Worm (Caenorhabditis elegans) whole organism, L1 larva: Measurements from ENCODE around the gene F36D4.5.

ENCODE experiments used
- Y116A8C.19 ChIP-seq: sonication (generic microtip); optimal IDR thresholded peaks from 2 replicates; lab custom pipeline; 2016; ENCODE audit warnings: missing compliant biosample characterization, missing genetic modification characterization, borderline replicate concordance
- alr-1 ChIP-seq: fragments of 200-800 bp; sonication (Bioruptor generic); optimal IDR thresholded peaks from 2 replicates; lab custom pipeline; 2018; ENCODE audit warnings: borderline replicate concordance, mild to moderate bottlenecking, missing genetic modification characterization, missing compliant biosample characterization
- ceh-82 ChIP-seq, 3 experiments: fragments of 150-350 bp in 1 of 3; sonication (generic microtip) in 2 of 3; optimal IDR thresholded peaks; 2 replicates each; lab custom pipeline; 2014 to 2017; ENCODE audit warnings: missing biosample characterization in 3 of 3, missing genetic modification characterization in 3 of 3
- ceh-90 ChIP-seq: sonication (generic microtip); optimal IDR thresholded peaks from 2 replicates; lab custom pipeline; 2016; ENCODE audit warnings: missing genetic modification characterization, missing compliant biosample characterization
- efl-1 ChIP-seq, 4 experiments: fragments of 150-350 bp; optimal IDR thresholded peaks in 3 of 4; peaks in 1 of 4; 1 replicate in 1 of 4; 2 replicates in 3 of 4; lab custom pipeline; 2014; ENCODE audit warnings: missing biosample characterization in 2 of 4, missing genetic modification characterization in 2 of 4, missing genetic modification reagents in 2 of 4
- elt-2 ChIP-seq: sonication (generic microtip); optimal IDR thresholded peaks from 2 replicates; lab custom pipeline; 2016; ENCODE audit warnings: missing genetic modification characterization, mild to moderate bottlenecking, inconsistent platforms, missing compliant biosample characterization, missing genetic modification reagents
- elt-3 ChIP-seq, 6 experiments: fragments of 150-350 bp in 1 of 6; sonication (generic microtip); optimal IDR thresholded peaks; 2 replicates each; lab custom pipeline; 2017 to 2018; ENCODE audit warnings: missing biosample characterization in 6 of 6, missing genetic modification characterization in 6 of 6, inconsistent platforms in 1 of 6
- hlh-4 ChIP-seq: sonication (generic microtip); optimal IDR thresholded peaks from 2 replicates; lab custom pipeline; 2016; ENCODE audit warnings: mild to moderate bottlenecking, missing genetic modification characterization, missing compliant biosample characterization
- hpl-2 ChIP-seq: fragments of 150-350 bp; optimal IDR thresholded peaks from 2 replicates; lab custom pipeline; 2014; ENCODE audit warnings: missing biosample characterization, missing genetic modification reagents, missing genetic modification characterization
- lin-15B ChIP-seq: fragments of 150-350 bp; sonication (generic microtip); optimal IDR thresholded peaks from 3 replicates; lab custom pipeline; 2014; ENCODE audit warnings: missing biosample characterization, missing genetic modification characterization
- lsy-2 ChIP-seq, 2 experiments: fragments of 150-350 bp; optimal IDR thresholded peaks; 2 replicates each; lab custom pipeline; 2014; ENCODE audit warnings: missing biosample characterization in 2 of 2, missing genetic modification characterization in 2 of 2
- mdl-1 ChIP-seq, 2 experiments: fragments of 150-350 bp; optimal IDR thresholded peaks; 2 replicates each; lab custom pipeline; 2014 to 2017; ENCODE audit warnings: missing biosample characterization in 2 of 2, missing genetic modification characterization in 2 of 2, inconsistent platforms in 1 of 2
- nhr-20 ChIP-seq: sonication (generic microtip); optimal IDR thresholded peaks from 2 replicates; lab custom pipeline; 2016; ENCODE audit warnings: mild to moderate bottlenecking, missing genetic modification characterization, missing compliant biosample characterization
- nhr-237 ChIP-seq: fragments of 150-350 bp; optimal IDR thresholded peaks from 2 replicates; lab custom pipeline; 2014; ENCODE audit warnings: missing biosample characterization, missing genetic modification characterization
- nhr-47 ChIP-seq: sonication (generic microtip); optimal IDR thresholded peaks from 2 replicates; lab custom pipeline; 2016; ENCODE audit warnings: mild to moderate bottlenecking, missing genetic modification characterization, moderate library complexity, missing compliant biosample characterization
- nhr-71 ChIP-seq: sonication (generic microtip); optimal IDR thresholded peaks from 2 replicates; lab custom pipeline; 2016; ENCODE audit warnings: mild to moderate bottlenecking, missing genetic modification characterization, moderate library complexity, missing compliant biosample characterization
- nhr-76 ChIP-seq: sonication (generic microtip); optimal IDR thresholded peaks from 2 replicates; lab custom pipeline; 2017; ENCODE audit warnings: missing biosample characterization, missing genetic modification characterization
- nhr-85 ChIP-seq: sonication (generic microtip); peaks from one replicate; lab custom pipeline; 2016; ENCODE audit warnings: missing genetic modification characterization, inconsistent platforms, missing compliant biosample characterization
- nhr-90 ChIP-seq: sonication (generic microtip); optimal IDR thresholded peaks from 2 replicates; lab custom pipeline; 2016; ENCODE audit warnings: mild to moderate bottlenecking, missing genetic modification characterization, missing compliant biosample characterization; ENCODE audit not compliant: poor library complexity
- pax-3 ChIP-seq: fragments of 200-800 bp; sonication (Bioruptor generic); optimal IDR thresholded peaks from 2 replicates; lab custom pipeline; 2018; ENCODE audit warnings: mild to moderate bottlenecking, missing genetic modification characterization, moderate library complexity, missing compliant biosample characterization
- pqm-1 ChIP-seq: sonication (generic microtip); optimal IDR thresholded peaks from 3 replicates; lab custom pipeline; 2017; ENCODE audit warnings: missing biosample characterization, missing genetic modification characterization
- sox-4 ChIP-seq: sonication (generic microtip); optimal IDR thresholded peaks from 2 replicates; lab custom pipeline; 2016; ENCODE audit warnings: missing genetic modification characterization, missing compliant biosample characterization
- unc-62 ChIP-seq: fragments of 150-350 bp; optimal IDR thresholded peaks from 2 replicates; lab custom pipeline; 2014; ENCODE audit warnings: missing biosample characterization, missing genetic modification reagents, missing genetic modification characterization
- unc-86 ChIP-seq: sonication (generic microtip); optimal IDR thresholded peaks from 2 replicates; lab custom pipeline; 2016; ENCODE audit warnings: missing genetic modification characterization, missing compliant biosample characterization
- vab-15 ChIP-seq: sonication (generic microtip); optimal IDR thresholded peaks from 2 replicates; lab custom pipeline; 2017; ENCODE audit warnings: missing genotype, mild to moderate bottlenecking, missing genetic modification characterization, missing compliant biosample characterization
- zip-4 ChIP-seq: fragments of 200-800 bp; sonication (Bioruptor generic); optimal IDR thresholded peaks from 2 replicates; lab custom pipeline; 2018; ENCODE audit warnings: mild to moderate bottlenecking, missing genetic modification characterization, moderate library complexity, missing compliant biosample characterization
- ztf-4 ChIP-seq: fragments of 150-350 bp; optimal IDR thresholded peaks from 2 replicates; lab custom pipeline; 2014; ENCODE audit warnings: missing biosample characterization, missing genetic modification characterization

F36D4.5 gene

DNA sequence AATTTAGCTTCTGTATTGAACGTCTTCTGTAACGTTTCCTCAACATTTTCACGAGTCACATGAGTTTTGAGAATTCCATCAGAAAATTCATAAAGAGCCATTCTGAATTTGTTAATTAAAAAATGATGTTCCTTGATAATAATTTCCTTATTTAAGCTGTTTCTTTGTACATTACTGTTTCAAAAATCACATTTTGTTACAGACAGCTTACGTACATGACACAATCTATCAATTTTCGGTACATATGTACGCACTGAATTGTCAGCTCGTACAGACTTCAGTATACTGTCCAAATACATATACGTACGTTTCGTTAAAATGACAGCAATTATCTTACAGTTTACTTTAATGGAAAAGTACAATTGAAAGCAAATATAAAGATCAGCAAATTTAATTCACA, 49.2 kb downstream of the F36D4.5 start, which contains the start of gene E02C12.19:
Gene E02C12.19 (minus strand): TSS at position 101 of the 400 bp plus-strand sequence.
- TF ChIP-seq efl-1 (optimal IDR thresholded peaks at IDR 0.05; lab: Kevin White, UChicago) (no peak), efl-1 (GFP tag; optimal IDR thresholded peaks at IDR 0.05 in 1 of 2; lab: Kevin White, UChicago) (peak in 1 of 2 experiments; percentile 2), nhr-85 (tag; lab: Kevin White, UChicago) (peak; percentile 41), nhr-76 (tag; lab: Kevin White, UChicago) (no peak)

DNA sequence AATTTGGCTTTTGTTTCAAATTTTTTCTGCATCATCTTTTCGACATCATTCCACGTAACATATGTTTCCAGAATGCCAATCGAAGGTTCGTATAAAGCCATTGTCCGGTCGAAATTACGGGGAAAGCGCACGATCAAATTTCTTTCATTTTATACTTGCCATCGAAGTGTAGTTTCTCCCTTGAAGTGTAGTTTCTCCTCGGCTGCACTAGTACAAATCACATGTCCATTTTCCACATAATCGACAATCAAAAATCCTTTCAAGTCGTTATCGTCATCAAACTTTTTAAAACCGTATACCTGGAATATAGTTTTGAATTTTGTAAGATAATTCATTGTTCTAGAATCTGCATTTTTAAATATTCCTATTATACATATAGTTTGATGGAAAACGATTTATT, 50.2 kb downstream of the F36D4.5 start, which contains the start of gene E02C12.9:
Gene E02C12.9 (minus strand): TSS at position 101 of the 400 bp plus-strand sequence.
- no peak for TF ChIP-seq elt-3 (tag; optimal IDR thresholded peaks at IDR 0.05; lab: Kevin White, UChicago)
- TF ChIP-seq nhr-20 (tag; lab: Kevin White, UChicago), result no peak
- no peak for TF ChIP-seq lsy-2 (tag; optimal IDR thresholded peaks at IDR 0.05; lab: Kevin White, UChicago)
- TF ChIP-seq zip-4 (GFP tag; lab: Kevin White, UChicago), result no peak
- TF ChIP-seq nhr-237 (tag; lab: Kevin White, UChicago), result no peak
- TF ChIP-seq hpl-2, result no peak
- TF ChIP-seq ceh-90 (tag; lab: Kevin White, UChicago), result no peak
- no peak for TF ChIP-seq Y116A8C.19
- no peak for TF ChIP-seq vab-15
- TF ChIP-seq, all 84 proteins: peak for 0

DNA sequence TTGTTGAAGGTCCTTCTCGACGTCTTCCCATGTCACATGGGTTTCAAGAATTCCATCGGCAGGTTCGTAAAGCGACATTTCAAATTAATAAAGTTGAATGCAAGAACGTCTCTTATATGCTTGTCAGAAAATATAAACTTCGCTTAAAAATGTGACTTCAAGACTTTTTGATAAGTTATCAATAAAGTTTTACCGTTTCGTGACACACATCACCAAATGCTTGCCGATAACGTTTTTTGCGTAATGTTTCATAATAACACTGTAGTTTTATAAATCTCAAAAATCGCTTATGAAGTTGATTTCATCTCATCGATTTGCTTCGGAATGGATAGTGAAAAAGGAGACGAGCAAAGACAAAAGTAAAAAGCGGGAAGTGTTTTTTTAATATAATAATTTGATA, 52.1 kb downstream of the F36D4.5 start, which contains the start of gene E02C12.8:
Gene E02C12.8 (minus strand): TSS at position 141 of the 400 bp plus-strand sequence.
- TF ChIP-seq pqm-1 (peak; percentile 24), unc-86 (no peak), nhr-20 (tag; lab: Kevin White, UChicago) (peak; percentile 32), elt-2 (tag; lab: Kevin White, UChicago) (peak; percentile 71)

DNA sequence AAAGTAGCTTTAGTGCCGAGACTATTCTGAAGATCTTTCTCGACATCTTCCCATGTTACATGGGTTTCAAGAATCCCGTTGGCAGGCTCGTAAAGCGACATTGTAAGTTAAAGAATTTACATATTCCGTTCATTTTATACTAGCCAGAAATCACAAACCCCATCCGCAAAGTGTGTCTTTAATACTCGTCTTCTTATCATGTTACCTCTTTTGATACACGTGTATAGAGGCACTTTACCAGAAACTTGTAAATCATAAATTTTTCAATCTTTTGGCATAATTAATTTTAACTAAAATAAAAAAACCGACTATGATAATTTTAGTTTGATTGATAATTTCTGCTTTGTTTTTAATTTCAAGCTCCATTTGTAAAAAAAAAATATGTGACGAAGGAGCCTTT, 54.6 kb downstream of the F36D4.5 start, which contains the start of gene E02C12.6:
Gene E02C12.6 (minus strand): TSS at position 101 of the 400 bp plus-strand sequence.
- TF ChIP-seq pax-3 (tag; lab: Kevin White, UChicago) (no peak), hlh-4 (tag; lab: Kevin White, UChicago) (no peak), nhr-85 (tag; lab: Kevin White, UChicago) (no peak), unc-62 (no peak), ztf-4 (tag; lab: Kevin White, UChicago) (no peak), sox-4 (tag; lab: Kevin White, UChicago) (no peak), nhr-71 (no peak), nhr-90 (tag; lab: Kevin White, UChicago) (no peak), nhr-47 (tag; lab: Kevin White, UChicago) (no peak), ceh-82 (tag; optimal IDR thresholded peaks at IDR 0.05; lab: Kevin White, UChicago) (no peak), Y116A8C.19 (no peak), nhr-237 (tag; lab: Kevin White, UChicago) (no peak), lin-15B (tag; lab: Kevin White, UChicago) (no peak), mdl-1 (tag; optimal IDR thresholded peaks at IDR 0.05; lab: Kevin White, UChicago) (no peak), alr-1 (tag; lab: Kevin White, UChicago) (no peak)
